Worm (Caenorhabditis elegans) whole organism, dauer: ENCODE results near the gene fbxb-39.
"Not testable (repeated sequence)": the region's sequence is repeated elsewhere in the genome, so short reads cannot be mapped to it uniquely, and the experiment has no call there.

Source experiments
- unc-62 ChIP-seq: sonication (generic microtip); optimal IDR thresholded peaks from 2 replicates; lab custom pipeline; 2017; ENCODE audit warnings: missing biosample characterization, missing genetic modification reagents, missing genetic modification characterization

fbxb-39 gene

ce11 chrII:1045692-1046091 lies 5.3 kb upstream of the fbxb-39 start, which contains the start of gene str-148:
str-148 (plus strand) TSS chrII:1045992.
- no peak for TF ChIP-seq unc-62 (GFP tag; lab: Kevin White, UChicago)

- not testable (repeated sequence) for TF ChIP-seq unc-62 (GFP tag; lab: Kevin White, UChicago)
Observed at ce11 chrII:1043932-1044331, 3.6 kb upstream of the fbxb-39 start, which contains the start of gene fbxb-45. fbxb-45 (minus strand) TSS chrII:1044032.

- TF ChIP-seq unc-62 (GFP tag; lab: Kevin White, UChicago), result no peak
Observed at ce11 chrII:1042227-1042626, 1.9 kb upstream of the fbxb-39 start, which contains the start of gene fbxb-41. fbxb-41 (minus strand) TSS chrII:1042327.

DNA sequence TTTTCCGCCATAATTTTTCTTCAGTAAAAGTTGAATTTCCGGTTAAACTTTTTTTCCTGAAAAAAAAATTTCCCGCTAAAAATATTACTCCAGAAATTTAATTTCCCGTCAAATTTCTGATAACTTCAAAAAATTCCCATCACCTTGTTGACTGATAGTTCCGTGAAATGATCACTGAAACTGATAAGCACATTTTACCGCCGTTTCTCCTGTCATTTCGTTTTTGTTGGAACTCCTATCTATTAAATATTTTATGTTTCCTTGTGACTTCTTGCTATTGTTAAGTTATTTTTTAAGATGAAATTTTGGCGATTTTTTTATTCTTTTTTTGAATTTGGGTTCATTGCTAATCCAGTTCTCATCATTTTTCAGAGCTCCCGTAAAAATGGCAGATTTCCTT lies 11.8 kb downstream of the fbxb-39 start, which contains the start of gene math-34:
Gene math-34 (plus strand): TSS at position 371 of the 400 bp plus-strand sequence.
- TF ChIP-seq unc-62 (GFP tag; lab: Kevin White, UChicago), result no peak

ce11 chrII:1026670-1027069 lies 13.7 kb downstream of the fbxb-39 start, which contains the start of gene M01D1.12:
M01D1.12 (plus strand) TSS chrII:1026970.
- TF ChIP-seq unc-62 (GFP tag; lab: Kevin White, UChicago), result no peak

ce11 chrII:1024684-1025083 lies 15.7 kb downstream of the fbxb-39 start, which contains the start of gene btb-11:
btb-11 (minus strand) TSS chrII:1024784.
- TF ChIP-seq unc-62 (GFP tag; lab: Kevin White, UChicago), result not testable (repeated sequence)

ce11 chrII:1006375-1006774 lies 34.0 kb downstream of the fbxb-39 start, which contains the start of gene F45D11.14:
F45D11.14 (minus strand) TSS chrII:1006475.
- TF ChIP-seq unc-62 (GFP tag; lab: Kevin White, UChicago), result not testable (repeated sequence)

- no peak for TF ChIP-seq unc-62 (GFP tag; lab: Kevin White, UChicago)
Observed at ce11 chrII:1001351-1001750, 39.0 kb downstream of the fbxb-39 start, which contains the start of the genes fbxb-30 and F45D11.5. fbxb-30 (minus strand) TSS chrII:1001451. F45D11.5 (plus strand) TSS chrII:1001702.

DNA sequence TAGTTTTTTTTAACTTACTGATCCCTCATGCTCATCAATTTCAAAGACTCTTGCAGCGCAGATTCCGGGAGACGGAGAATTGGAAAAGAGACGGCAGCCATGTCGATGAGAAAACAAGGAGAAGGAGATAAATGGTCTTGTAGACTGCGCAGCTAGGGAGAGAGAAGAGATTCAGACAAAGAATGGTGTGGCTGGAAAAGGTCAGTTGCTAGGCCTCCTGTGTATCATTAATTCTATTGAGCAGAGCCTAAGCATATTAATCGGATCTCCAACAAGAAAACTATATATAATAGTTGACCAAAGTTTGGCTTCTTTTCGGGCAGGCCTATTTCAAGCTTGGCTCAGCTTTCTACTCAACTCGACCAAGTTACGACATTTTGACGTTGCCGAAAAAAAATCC lies 40.9 kb downstream of the fbxb-39 start, which contains the start of gene fbxb-29:
Gene fbxb-29 (minus strand): TSS at position 101 of the 400 bp plus-strand sequence.
- no peak for TF ChIP-seq unc-62 (GFP tag; lab: Kevin White, UChicago)

DNA sequence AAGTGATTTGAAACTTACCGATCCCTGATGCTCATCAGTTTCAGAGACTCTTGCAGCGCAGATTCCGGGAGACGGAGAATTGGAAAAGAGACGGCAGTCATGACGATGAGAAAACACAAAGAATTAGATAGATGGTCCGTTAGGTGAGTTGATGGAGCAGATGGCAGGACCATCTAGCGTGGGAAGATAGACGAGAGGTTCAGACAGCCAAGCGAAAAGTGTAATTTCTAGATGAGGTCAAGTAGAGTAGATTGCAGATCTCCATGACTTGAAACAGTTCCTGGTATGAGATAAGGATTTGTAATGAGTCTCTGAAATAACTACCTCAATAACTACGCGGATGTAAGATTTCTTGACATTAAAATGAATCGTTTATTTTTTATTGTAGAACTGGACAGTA lies 44.3 kb downstream of the fbxb-39 start, which contains the start of gene F45D11.11:
Gene F45D11.11 (minus strand): TSS at position 101 of the 400 bp plus-strand sequence.
- TF ChIP-seq unc-62 (GFP tag; lab: Kevin White, UChicago), result not testable (repeated sequence)

- TF ChIP-seq unc-62 (GFP tag; lab: Kevin White, UChicago), result not testable (repeated sequence)
Observed at ce11 chrII:994231-994630, 46.1 kb downstream of the fbxb-39 start, which contains the start of gene F45D11.7. F45D11.7 (plus strand) TSS chrII:994531.

- no peak for TF ChIP-seq unc-62 (GFP tag; lab: Kevin White, UChicago)
Observed at ce11 chrII:991300-991699, 49.1 kb downstream of the fbxb-39 start, which contains the start of gene fbxc-42. fbxc-42 (plus strand) TSS chrII:991600.
